Fruit fly (Drosophila melanogaster) whole organism, prepupa: ENCODE results near the gene ATPsynC.

Experiments
- CG10631 ChIP-seq: fragments of 200-800 bp; sonication (Bioruptor generic); optimal IDR thresholded peaks from 2 replicates; lab custom pipeline; 2016; ENCODE audit warnings: missing biosample characterization, missing genetic modification characterization
- CG11762 ChIP-seq: fragments of 200-800 bp; sonication (Bioruptor generic); optimal IDR thresholded peaks from 3 replicates; lab custom pipeline; 2016; ENCODE audit warnings: missing biosample characterization, missing genetic modification characterization; ENCODE audit not compliant: insufficient read depth
- CG1621 ChIP-seq: fragments of 200-800 bp; sonication (Bioruptor generic); optimal IDR thresholded peaks from 3 replicates; lab custom pipeline; 2018; ENCODE audit warnings: missing biosample characterization, mild to moderate bottlenecking, missing genetic modification characterization
- CG16779 ChIP-seq: fragments of 200-800 bp; sonication (Bioruptor generic); optimal IDR thresholded peaks from 3 replicates; lab custom pipeline; 2017; ENCODE audit warnings: missing biosample characterization, mild to moderate bottlenecking, missing genetic modification characterization
- CG3032 ChIP-seq: fragments of 200-800 bp; optimal IDR thresholded peaks from 2 replicates; lab custom pipeline; 2019; ENCODE audit warnings: missing biosample characterization, mild to moderate bottlenecking, missing genetic modification characterization, moderate library complexity
- CG32006 ChIP-seq: fragments of 200-800 bp; sonication (Bioruptor generic); optimal IDR thresholded peaks from 3 replicates; lab custom pipeline; 2017; ENCODE audit warnings: missing biosample characterization, mild to moderate bottlenecking, missing genetic modification characterization
- CG6808 ChIP-seq: fragments of 200-800 bp; sonication (Bioruptor generic); optimal IDR thresholded peaks from 3 replicates; lab custom pipeline; 2017; ENCODE audit warnings: missing biosample characterization, missing genetic modification characterization, mild to moderate bottlenecking, moderate library complexity, missing genetic modification reagents
- CG6854 ChIP-seq: fragments of 200-800 bp; sonication (Bioruptor generic); optimal IDR thresholded peaks from 2 replicates; lab custom pipeline; 2017; ENCODE audit warnings: missing biosample characterization, mild to moderate bottlenecking, missing genetic modification characterization
- CG7368 ChIP-seq: fragments of 200-800 bp; sonication (Bioruptor generic); optimal IDR thresholded peaks from 3 replicates; lab custom pipeline; 2016; ENCODE audit warnings: missing biosample characterization, missing genetic modification characterization
- CG8632 ChIP-seq: fragments of 200-800 bp; sonication (Bioruptor generic); optimal IDR thresholded peaks from 3 replicates; lab custom pipeline; 2016; ENCODE audit warnings: missing biosample characterization, missing genetic modification characterization
- CG9139 ChIP-seq: fragments of 200-800 bp; sonication (Bioruptor generic); optimal IDR thresholded peaks from 3 replicates; lab custom pipeline; 2017; ENCODE audit warnings: missing biosample characterization, mild to moderate bottlenecking, missing genetic modification characterization
- Eip78C ChIP-seq: fragments of 200-800 bp; sonication (Bioruptor generic); peaks from one replicate; lab custom pipeline; 2016; ENCODE audit warnings: missing biosample characterization, missing genetic modification characterization
- Eip93F ChIP-seq: fragments of 200-800 bp; sonication (Bioruptor generic); optimal IDR thresholded peaks from 2 replicates; lab custom pipeline; 2016; ENCODE audit warnings: missing biosample characterization, mild to moderate bottlenecking, missing genetic modification characterization
- Ets96B ChIP-seq: fragments of 200-800 bp; optimal IDR thresholded peaks from 2 replicates; lab custom pipeline; 2019; ENCODE audit warnings: missing biosample characterization, mild to moderate bottlenecking, missing genetic modification characterization, moderate library complexity
- Hr38 ChIP-seq: sonication (Bioruptor generic); optimal IDR thresholded peaks from 2 replicates; lab custom pipeline; 2016; ENCODE audit warnings: missing biosample characterization, missing genetic modification characterization
- Hr39 ChIP-seq: fragments of 200-800 bp; sonication (Bioruptor generic); optimal IDR thresholded peaks from 2 replicates; lab custom pipeline; 2016; ENCODE audit warnings: missing biosample characterization, missing genetic modification characterization
- Lpt ChIP-seq: fragments of 200-800 bp; sonication (Bioruptor generic); optimal IDR thresholded peaks from 3 replicates; lab custom pipeline; 2016; ENCODE audit warnings: missing biosample characterization, missing genetic modification characterization
- Met ChIP-seq: fragments of 200-800 bp; sonication (Bioruptor generic); optimal IDR thresholded peaks from 3 replicates; lab custom pipeline; 2016; ENCODE audit warnings: missing biosample characterization, missing genetic modification characterization
- OdsH ChIP-seq: fragments of 200-800 bp; sonication (Bioruptor generic); optimal IDR thresholded peaks from 3 replicates; lab custom pipeline; 2016; ENCODE audit warnings: missing biosample characterization, missing genetic modification characterization
- Sox102F ChIP-seq: fragments of 200-800 bp; sonication (Bioruptor generic); optimal IDR thresholded peaks from 2 replicates; lab custom pipeline; 2016; ENCODE audit warnings: missing biosample characterization, mild to moderate bottlenecking, missing genetic modification characterization
- Sox14 ChIP-seq: fragments of 200-800 bp; sonication (Bioruptor generic); optimal IDR thresholded peaks from 3 replicates; lab custom pipeline; 2016; ENCODE audit warnings: missing biosample characterization, missing genetic modification characterization
- dsx ChIP-seq: fragments of 200-800 bp; optimal IDR thresholded peaks from 3 replicates; lab custom pipeline; 2019; ENCODE audit warnings: missing biosample characterization, mild to moderate bottlenecking, missing genetic modification characterization, moderate library complexity; ENCODE audit not compliant: poor library complexity, severe bottlenecking
- esn ChIP-seq: fragments of 200-800 bp; sonication (Bioruptor generic); optimal IDR thresholded peaks from 2 replicates; lab custom pipeline; 2016; ENCODE audit warnings: missing biosample characterization, mild to moderate bottlenecking, missing genetic modification characterization, moderate library complexity
- pdm3 ChIP-seq: fragments of 200-800 bp; sonication (Bioruptor generic); optimal IDR thresholded peaks from 3 replicates; lab custom pipeline; 2016; ENCODE audit warnings: missing biosample characterization, missing genetic modification characterization
- salr ChIP-seq, 2 experiments: fragments of 200-800 bp; sonication (Bioruptor generic); optimal IDR thresholded peaks; 3 replicates each; lab custom pipeline; 2016 to 2018; ENCODE audit warnings: missing biosample characterization in 2 of 2, missing genetic modification characterization in 2 of 2, mild to moderate bottlenecking in 1 of 2
- spab ChIP-seq: fragments of 200-800 bp; sonication (Bioruptor generic); optimal IDR thresholded peaks from 2 replicates; lab custom pipeline; 2017; ENCODE audit warnings: missing biosample characterization, mild to moderate bottlenecking, missing genetic modification characterization, missing genetic modification reagents
- svp ChIP-seq: fragments of 200-800 bp; sonication (Bioruptor generic); peaks from one replicate; lab custom pipeline; 2016; ENCODE audit warnings: missing biosample characterization, missing genetic modification characterization
- topi ChIP-seq: fragments of 200-800 bp; sonication (Bioruptor generic); optimal IDR thresholded peaks from 3 replicates; lab custom pipeline; 2016; ENCODE audit warnings: missing biosample characterization, missing genetic modification characterization
- vri ChIP-seq: fragments of 200-800 bp; sonication (Bioruptor generic); optimal IDR thresholded peaks from 3 replicates; lab custom pipeline; 2016; ENCODE audit warnings: missing biosample characterization, mild to moderate bottlenecking, missing genetic modification characterization

ATPsynC gene

dm6 chr3R:31221337-31222047 lies 2.1 kb upstream of the ATPsynC start (continued):
- peak; percentile 86 for TF ChIP-seq CG16779 (tag; lab: Kevin White, UChicago)
- peak; percentile 54 for TF ChIP-seq CG6854 (GFP tag; lab: Kevin White, UChicago)
- peak; percentile 83 for TF ChIP-seq CG6808 (GFP tag; lab: Kevin White, UChicago)
- peak; percentile 82 for TF ChIP-seq CG1621 (tag; lab: Kevin White, UChicago)
- TF ChIP-seq CG9139 (GFP tag; lab: Kevin White, UChicago): peak; percentile 81
- peak; percentile 71 for TF ChIP-seq Ets96B (tag; lab: Kevin White, UChicago)
- TF ChIP-seq CG11762 (GFP tag; lab: Kevin White, UChicago): peak; percentile 33
- peak; percentile 40 for TF ChIP-seq Sox14 (GFP tag; lab: Kevin White, UChicago)
- peak; percentile 62 for TF ChIP-seq CG3032 (tag; lab: Kevin White, UChicago)
- TF ChIP-seq Sox102F (GFP tag; lab: Kevin White, UChicago): peak; percentile 53
- TF ChIP-seq CG8632: peak; percentile 28
- TF ChIP-seq Met (GFP tag; lab: Kevin White, UChicago): no peak
- TF ChIP-seq CG32006 (GFP tag; lab: Kevin White, UChicago): peak; percentile 66
- TF ChIP-seq Hr39 (GFP tag; lab: Kevin White, UChicago): no peak
- peak; percentile 79 for TF ChIP-seq spab (GFP tag; lab: Kevin White, UChicago)
- peak; percentile 66 for TF ChIP-seq dsx (GFP tag; lab: Kevin White, UChicago)

DNA sequence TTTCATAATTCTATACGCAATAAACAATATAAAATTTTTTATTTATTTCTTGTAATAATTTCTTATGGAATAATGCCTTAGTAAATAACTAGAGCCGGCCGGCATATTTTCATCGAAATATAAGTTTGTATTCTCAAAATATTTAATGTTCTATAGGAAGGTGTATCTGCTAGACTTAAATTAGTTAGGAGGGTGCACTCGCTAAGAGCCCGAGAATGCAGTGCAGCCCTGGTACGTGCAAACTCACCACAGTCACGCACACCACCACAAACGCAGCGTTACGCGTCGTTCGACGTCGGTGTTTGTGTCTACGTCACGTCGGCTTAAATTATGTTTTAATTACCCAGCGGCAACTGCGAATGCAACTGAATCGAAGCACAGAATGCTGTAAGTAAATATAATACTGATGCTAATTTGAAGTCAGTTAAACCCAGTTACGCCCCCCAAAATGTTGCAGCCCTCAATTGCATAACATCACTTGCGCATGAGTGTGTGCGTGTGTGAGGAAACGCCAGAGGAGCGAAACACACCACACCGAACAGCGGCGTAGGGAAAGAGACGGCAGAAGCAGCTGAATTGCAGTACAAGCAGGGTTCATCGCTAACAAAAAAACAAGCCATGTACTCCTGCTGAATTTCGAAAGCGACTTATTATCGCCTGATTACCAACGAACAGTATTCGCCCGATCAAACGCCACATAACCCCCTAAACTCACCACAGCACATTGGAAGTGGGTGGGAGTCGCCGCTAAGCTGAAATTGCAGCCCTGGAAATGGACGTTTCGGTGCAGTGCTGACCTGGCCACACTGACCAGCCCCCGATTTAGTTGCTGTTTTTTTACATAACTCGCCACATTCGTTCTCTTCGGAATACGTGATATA lies 1.3 kb upstream of the ATPsynC start, which contains the start of gene CG12054:
CG12054 (plus strand) TSS at position 247 of the 881 bp plus-strand sequence.
- TF ChIP-seq Hr39 (GFP tag; lab: Kevin White, UChicago) (no peak), svp (GFP tag; lab: Kevin White, UChicago) (peak; percentile 34), salr (GFP tag; optimal IDR thresholded peaks at IDR 0.05; lab: Kevin White, UChicago) (no peak), Lpt (GFP tag; lab: Kevin White, UChicago) (no peak), Met (GFP tag; lab: Kevin White, UChicago) (no peak), vri (GFP tag; lab: Kevin White, UChicago) (peak; percentile 100), CG6854 (GFP tag; lab: Kevin White, UChicago) (no peak), Eip78C (GFP tag; lab: Kevin White, UChicago) (peak; percentile 76), pdm3 (GFP tag; lab: Kevin White, UChicago) (peak; percentile 23), esn (GFP tag; lab: Kevin White, UChicago) (peak; percentile 31), OdsH (GFP tag; lab: Kevin White, UChicago) (peak; percentile 12), topi (GFP tag; lab: Kevin White, UChicago) (peak; percentile 18)

dm6 chr3R:31218214-31218876 lies 1.1 kb downstream of the ATPsynC start:
- TF ChIP-seq CG10631 (GFP tag; lab: Kevin White, UChicago) (no peak), Sox14 (GFP tag; lab: Kevin White, UChicago) (peak; percentile 27), topi (GFP tag; lab: Kevin White, UChicago) (peak; percentile 19), dsx (GFP tag; lab: Kevin White, UChicago) (no peak), CG7368 (no peak), Eip93F (no peak), CG6854 (GFP tag; lab: Kevin White, UChicago) (peak; percentile 14), Hr38 (GFP tag; lab: Kevin White, UChicago) (no peak), vri (GFP tag; lab: Kevin White, UChicago) (peak; percentile 98), Eip78C (GFP tag; lab: Kevin White, UChicago) (peak; percentile 12), esn (GFP tag; lab: Kevin White, UChicago) (peak; percentile 3)
- TF ChIP-seq, all 60 proteins: peak for 6
